Fruit fly (Drosophila melanogaster) whole organism, wandering third instar larva: Measurements from ENCODE around the gene CG42329.

Source experiments
- Dfd ChIP-seq: fragments of >200 bp; optimal IDR thresholded peaks from 2 replicates; lab custom pipeline; 2017; ENCODE audit warnings: missing biosample characterization, missing genetic modification characterization
- Hr78 ChIP-seq: fragments of >200 bp; optimal IDR thresholded peaks from 2 replicates; lab custom pipeline; 2017; ENCODE audit warnings: missing biosample characterization, missing genetic modification characterization
- Myc ChIP-seq: fragments of >200 bp; optimal IDR thresholded peaks from 2 replicates; lab custom pipeline; 2017
- N ChIP-seq: fragments of >200 bp; optimal IDR thresholded peaks from 2 replicates; lab custom pipeline; 2018; ENCODE audit warnings: missing biosample characterization, missing external identifiers, missing genetic modification characterization
- OdsH ChIP-seq: fragments of 200-800 bp; sonication (Bioruptor generic); optimal IDR thresholded peaks from 2 replicates; lab custom pipeline; 2016; ENCODE audit warnings: missing biosample characterization, mild to moderate bottlenecking, missing genetic modification characterization
- brk ChIP-seq: fragments of 200-800 bp; sonication (Bioruptor generic); optimal IDR thresholded peaks from 2 replicates; lab custom pipeline; 2016; ENCODE audit warnings: missing biosample characterization, mild to moderate bottlenecking, missing genetic modification characterization
- dmrt93B ChIP-seq: fragments of 200-800 bp; sonication (Bioruptor generic); optimal IDR thresholded peaks from 2 replicates; lab custom pipeline; 2018; ENCODE audit warnings: missing biosample characterization, mild to moderate bottlenecking, missing genetic modification characterization
- foxo ChIP-seq, 2 experiments: fragments of 200-800 bp; sonication (Bioruptor generic); optimal IDR thresholded peaks; 2 replicates in 1 of 2; 3 replicates in 1 of 2; lab custom pipeline; 2016 to 2017; ENCODE audit warnings: missing biosample characterization in 2 of 2, missing genetic modification characterization in 2 of 2
- lola ChIP-seq: fragments of >200 bp; optimal IDR thresholded peaks from 2 replicates; lab custom pipeline; 2017; ENCODE audit warnings: missing biosample characterization, missing genetic modification characterization
- tai ChIP-seq: sonication (Bioruptor generic); optimal IDR thresholded peaks from 2 replicates; lab custom pipeline; 2016; ENCODE audit warnings: missing biosample characterization, missing genetic modification characterization
- usp ChIP-seq: fragments of >200 bp; optimal IDR thresholded peaks from 2 replicates; lab custom pipeline; 2017; ENCODE audit warnings: missing biosample characterization, missing genetic modification characterization

DNA sequence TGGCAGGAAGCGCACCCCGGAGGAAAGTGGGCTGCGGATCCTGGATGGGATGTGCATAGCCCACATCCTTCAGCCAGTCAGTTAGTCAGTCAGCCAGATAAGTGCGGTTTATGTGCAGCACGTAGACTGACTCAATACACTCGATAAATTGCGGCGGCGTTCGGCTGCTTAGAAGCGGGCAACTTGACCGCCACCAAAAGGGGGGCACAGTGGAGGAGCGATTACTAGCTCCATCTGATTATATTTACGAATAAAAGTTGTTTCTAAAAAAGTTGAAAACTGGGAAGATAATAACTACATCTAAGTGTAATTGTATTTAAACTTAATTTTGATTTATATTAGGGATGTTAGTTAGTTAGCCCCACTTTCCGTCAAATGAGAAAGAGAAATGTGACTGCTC lies 16.6 kb upstream of the CG42329 start:
- no peak for TF ChIP-seq usp (GFP tag; lab: Kevin White, UChicago)
- no peak for TF ChIP-seq tai (GFP tag; lab: Kevin White, UChicago)
- TF ChIP-seq Myc (lab: Kevin White, UChicago) = no peak
- TF ChIP-seq N (GFP tag; lab: Kevin White, UChicago) = no peak
- no peak for TF ChIP-seq Dfd (GFP tag; lab: Kevin White, UChicago)
- no peak for TF ChIP-seq dmrt93B (GFP tag; lab: Kevin White, UChicago)
- no peak for TF ChIP-seq Hr78 (GFP tag; lab: Kevin White, UChicago)
- no peak for TF ChIP-seq OdsH (GFP tag; lab: Kevin White, UChicago)
- TF ChIP-seq brk (GFP tag; lab: Kevin White, UChicago) = no peak
- TF ChIP-seq lola (GFP tag; lab: Kevin White, UChicago) = no peak
- no peak for TF ChIP-seq foxo (GFP tag; optimal IDR thresholded peaks at IDR 0.05; lab: Kevin White, UChicago)
